Fruit fly (Drosophila melanogaster): ENCODE data around the gene CG18476.
A peak's percentile ranks its signal among the peaks of the same experiment; 100 is the strongest.

CG18476 gene

dm6 chr3R:11656614-11657216 is 21.2 kb downstream of the CG18476 start (continued):
- peak; percentile 96 for TF ChIP-seq grau (tag; optimal IDR thresholded peaks at IDR 0.05)
- peak; percentile 98 for TF ChIP-seq ci (GFP tag; IDR thresholded peaks at IDR 0.05)
- peak; percentile 94 for TF ChIP-seq CG13775 (GFP tag; optimal IDR thresholded peaks at IDR 0.05)
- TF ChIP-seq NK7.1 (GFP tag; optimal IDR thresholded peaks at IDR 0.05) = peak; percentile 91
- TF ChIP-seq CG31388 (GFP tag; optimal IDR thresholded peaks at IDR 0.05) = peak; percentile 91
- peak; percentile 92 for TF ChIP-seq fd64A (GFP tag; optimal IDR thresholded peaks at IDR 0.05)
- TF ChIP-seq CG17361 (GFP tag; IDR thresholded peaks at IDR 0.05) = peak; percentile 95
- TF ChIP-seq CG5245 (GFP tag; optimal IDR thresholded peaks at IDR 0.05) = peak; percentile 93
- peak; percentile 96 for TF ChIP-seq Fer1 (GFP tag; optimal IDR thresholded peaks at IDR 0.05)
- TF ChIP-seq schlank (tag; optimal IDR thresholded peaks at IDR 0.05) = peak; percentile 94
- TF ChIP-seq CG10462 (GFP tag; optimal IDR thresholded peaks at IDR 0.05) = peak; percentile 89
- peak; percentile 97 for TF ChIP-seq wdn (GFP tag; IDR thresholded peaks at IDR 0.05)
- peak; percentile 87 for TF ChIP-seq CG4282 (GFP tag; optimal IDR thresholded peaks at IDR 0.05)
- TF ChIP-seq CG15696 (tag; optimal IDR thresholded peaks at IDR 0.05) = peak; percentile 76
- TF ChIP-seq HLHmδ (GFP tag; optimal IDR thresholded peaks at IDR 0.05) = no peak
- peak; percentile 93 for TF ChIP-seq CG16863 (GFP tag; optimal IDR thresholded peaks at IDR 0.05)
- no peak for TF ChIP-seq lov (optimal IDR thresholded peaks at IDR 0.05)
- peak; percentile 97 for TF ChIP-seq lov (GFP tag; IDR thresholded peaks at IDR 0.05)
- TF ChIP-seq pita (GFP tag; optimal IDR thresholded peaks at IDR 0.05) = no peak
- no peak for TF ChIP-seq inv (GFP tag; IDR thresholded peaks at IDR 0.05; ENCODE audit: partially characterized antibody)
- TF ChIP-seq Drgx (GFP tag; IDR thresholded peaks at IDR 0.05) = peak; percentile 99
- peak; percentile 93 for TF ChIP-seq CG9215 (GFP tag; IDR thresholded peaks at IDR 0.05)
- peak; percentile 98 for TF ChIP-seq CG32532 (GFP tag; IDR thresholded peaks at IDR 0.05)
- peak; percentile 94 for TF ChIP-seq CG32767 (GFP tag; IDR thresholded peaks at IDR 0.05)
- TF ChIP-seq Bdp1 (GFP tag; optimal IDR thresholded peaks at IDR 0.05) = peak; percentile 91
- peak; percentile 96 for TF ChIP-seq Chrac-16 (GFP tag; optimal IDR thresholded peaks at IDR 0.05)
- 0 out of 4 replicates have a peak, but pooled peaks have one; percentile 28 for TF ChIP-seq chinmo (GFP tag; IDR thresholded peaks at IDR 0.05; ENCODE audit: partially characterized antibody)
- TF ChIP-seq CG6765 (GFP tag; optimal IDR thresholded peaks at IDR 0.05) = peak; percentile 92
- TF ChIP-seq Atf3 (GFP tag; optimal IDR thresholded peaks at IDR 0.05) = peak; percentile 90
- peak; percentile 97 for TF ChIP-seq CG17328 (GFP tag; IDR thresholded peaks at IDR 0.05)
- peak; percentile 97 for TF ChIP-seq zfh1 (GFP tag; IDR thresholded peaks at IDR 0.05)
- TF ChIP-seq CG2889 (GFP tag; IDR thresholded peaks at IDR 0.05) = peak; percentile 96
- TF ChIP-seq CG8359 (GFP tag; optimal IDR thresholded peaks at IDR 0.05; ENCODE audit: borderline replicate concordance) = peak; percentile 83
- TF ChIP-seq gcm (GFP tag; optimal IDR thresholded peaks at IDR 0.05) = peak; percentile 95
- no peak for TF ChIP-seq nerfin-2 (GFP tag; IDR thresholded peaks at IDR 0.05; ENCODE audit: partially characterized antibody)
- TF ChIP-seq CG34376 (GFP tag; optimal IDR thresholded peaks at IDR 0.05) = peak; percentile 77
- peak; percentile 89 for TF ChIP-seq repo (GFP tag; optimal IDR thresholded peaks at IDR 0.05)
- peak; percentile 92 for TF ChIP-seq CG7987 (GFP tag; optimal IDR thresholded peaks at IDR 0.05)
- TF ChIP-seq CG1832 (GFP tag; optimal IDR thresholded peaks at IDR 0.05) = no peak
- peak; percentile 97 for TF ChIP-seq H15 (GFP tag; IDR thresholded peaks at IDR 0.05)
- TF ChIP-seq unpg (GFP tag; optimal IDR thresholded peaks at IDR 0.05) = peak; percentile 97
- TF ChIP-seq Ada2b (GFP tag; IDR thresholded peaks at IDR 0.05) = peak; percentile 97
- peak; percentile 95 for TF ChIP-seq CG10979 (tag; optimal IDR thresholded peaks at IDR 0.05)
- peak; percentile 93 for TF ChIP-seq CG13123 (GFP tag; optimal IDR thresholded peaks at IDR 0.05)
- TF ChIP-seq CG3065 (GFP tag; optimal IDR thresholded peaks at IDR 0.05) = peak; percentile 82
- TF ChIP-seq caup (GFP tag; optimal IDR thresholded peaks at IDR 0.05; ENCODE audit: severe bottlenecking) = peak; percentile 96
- TF ChIP-seq hkb (optimal IDR thresholded peaks at IDR 0.05) = no peak
- TF ChIP-seq hkb (GFP tag; IDR thresholded peaks at IDR 0.05) = peak; percentile 98
- TF ChIP-seq dimm (GFP tag; IDR thresholded peaks at IDR 0.05) = peak; percentile 94
- TF ChIP-seq Lpt (GFP tag; optimal IDR thresholded peaks at IDR 0.05) = no peak
- peak; percentile 91 for TF ChIP-seq Spps (tag; optimal IDR thresholded peaks at IDR 0.05)
